Fruit fly (Drosophila melanogaster) whole organism, embryonic: ENCODE measurements around the gene CG6785.

ENCODE experiments used
- Ada2b ChIP-seq: fragments of 200-800 bp; sonication (Bioruptor generic); IDR thresholded peaks from 2 replicates; pipeline ENCODE4 v1.3.6; 2022; ENCODE audit warnings: missing biosample characterization, missing genetic modification characterization
- Adf1 ChIP-seq: fragments of 200-800 bp; sonication (Bioruptor generic); IDR thresholded peaks from 2 replicates; pipeline ENCODE4 v1.3.6; 2022; ENCODE audit warnings: missing biosample characterization, missing genetic modification characterization
- BEAF-32 ChIP-seq: fragments of 200-800 bp; sonication (Bioruptor generic); optimal IDR thresholded peaks from 3 replicates; lab custom pipeline; 2017; ENCODE audit warnings: missing biosample characterization, missing genetic modification characterization, mild to moderate bottlenecking, moderate library complexity, missing genetic modification reagents
- Bteb2 ChIP-seq: fragments of 200-800 bp; sonication (Bioruptor generic); optimal IDR thresholded peaks from 2 replicates; lab custom pipeline; 2016; ENCODE audit warnings: missing biosample characterization, missing genetic modification characterization
- CG10959 ChIP-seq: fragments of 200-800 bp; sonication (Bioruptor generic); IDR thresholded peaks from 2 replicates; pipeline ENCODE4 v1.3.6; 2022; ENCODE audit warnings: missing biosample characterization, missing genetic modification characterization
- CG12104 ChIP-seq: fragments of 200-800 bp; sonication (Bioruptor generic); optimal IDR thresholded peaks from 3 replicates; lab custom pipeline; 2016; ENCODE audit warnings: missing biosample characterization, missing genetic modification characterization
- CG16863 ChIP-seq: fragments of 200-800 bp; sonication (Bioruptor generic); optimal IDR thresholded peaks from 3 replicates; lab custom pipeline; 2016; ENCODE audit warnings: missing biosample characterization, missing genetic modification characterization
- CG2889 ChIP-seq: fragments of 200-800 bp; sonication (Bioruptor generic); IDR thresholded peaks from 3 replicates; pipeline ENCODE4 v1.3.6; 2022; ENCODE audit warnings: missing biosample characterization, missing genetic modification characterization
- CG33213 ChIP-seq: fragments of 200-800 bp; sonication (Bioruptor generic); optimal IDR thresholded peaks from 3 replicates; lab custom pipeline; 2016; ENCODE audit warnings: missing biosample characterization, missing genetic modification characterization
- CG4360 ChIP-seq: fragments of 200-800 bp; sonication (Bioruptor generic); IDR thresholded peaks from 2 replicates; pipeline ENCODE4 v1.3.6; 2022; ENCODE audit warnings: missing biosample characterization, missing genetic modification characterization
- CG4404 ChIP-seq: fragments of 200-800 bp; sonication (Bioruptor generic); IDR thresholded peaks from 2 replicates; pipeline ENCODE4 v1.3.6; 2022; ENCODE audit warnings: missing biosample characterization, missing genetic modification characterization
- CG4617 ChIP-seq: fragments of 200-800 bp; sonication (Bioruptor generic); optimal IDR thresholded peaks from 3 replicates; lab custom pipeline; 2016; ENCODE audit warnings: missing biosample characterization, missing genetic modification characterization, borderline replicate concordance
- CG5245 ChIP-seq: fragments of 200-800 bp; sonication (Bioruptor generic); optimal IDR thresholded peaks from 3 replicates; lab custom pipeline; 2016; ENCODE audit warnings: missing biosample characterization, missing genetic modification characterization
- CG6175 ChIP-seq: fragments of 200-800 bp; sonication (Bioruptor generic); IDR thresholded peaks from 3 replicates; pipeline ENCODE4 v1.3.6; 2022; ENCODE audit warnings: missing biosample characterization, missing genetic modification characterization
- CG6765 ChIP-seq: fragments of 200-800 bp; sonication (Bioruptor generic); optimal IDR thresholded peaks from 3 replicates; lab custom pipeline; 2017; ENCODE audit warnings: missing biosample characterization, mild to moderate bottlenecking, missing genetic modification characterization
- CG7987 ChIP-seq: fragments of 200-800 bp; sonication (Bioruptor generic); optimal IDR thresholded peaks from 2 replicates; lab custom pipeline; 2018; ENCODE audit warnings: missing biosample characterization, mild to moderate bottlenecking, missing genetic modification characterization, moderate library complexity
- CG8765 ChIP-seq: fragments of 200-800 bp; sonication (Bioruptor generic); IDR thresholded peaks from 2 replicates; pipeline ENCODE4 v1.3.6; 2022; ENCODE audit warnings: missing biosample characterization, missing genetic modification characterization
- CG8924 ChIP-seq: fragments of 200-800 bp; optimal IDR thresholded peaks from 3 replicates; lab custom pipeline; 2019; ENCODE audit warnings: missing biosample characterization, mild to moderate bottlenecking, missing genetic modification characterization, moderate library complexity
- CG8944 ChIP-seq: fragments of 200-800 bp; sonication (Bioruptor generic); optimal IDR thresholded peaks from 3 replicates; lab custom pipeline; 2016; ENCODE audit warnings: missing biosample characterization, missing genetic modification characterization
- Camta ChIP-seq: fragments of 200-800 bp; sonication (Bioruptor generic); optimal IDR thresholded peaks from 2 replicates; lab custom pipeline; 2016; ENCODE audit warnings: missing biosample characterization, missing genetic modification characterization
- Doc3 ChIP-seq: fragments of 200-800 bp; sonication (Bioruptor generic); IDR thresholded peaks from 3 replicates; pipeline ENCODE4 v1.3.6; 2022; ENCODE audit warnings: missing biosample characterization, missing genetic modification characterization; ENCODE audit not compliant: partially characterized antibody
- Fer1 ChIP-seq: fragments of 200-800 bp; sonication (Bioruptor generic); optimal IDR thresholded peaks from 2 replicates; lab custom pipeline; 2017; ENCODE audit warnings: missing biosample characterization, mild to moderate bottlenecking, missing genetic modification characterization
- HHEX ChIP-seq: fragments of 200-800 bp; sonication (Bioruptor generic); optimal IDR thresholded peaks from 3 replicates; lab custom pipeline; 2017; ENCODE audit warnings: missing biosample characterization, mild to moderate bottlenecking, missing genetic modification characterization, missing genetic modification reagents
- HLH3B ChIP-seq: fragments of 200-800 bp; sonication (Bioruptor generic); IDR thresholded peaks from 2 replicates; pipeline ENCODE4 v1.3.6; 2022; ENCODE audit warnings: missing biosample characterization, missing genetic modification characterization
- Lim3 ChIP-seq: fragments of 200-800 bp; sonication (Bioruptor generic); IDR thresholded peaks from 2 replicates; pipeline ENCODE4 v1.3.6; 2022; ENCODE audit warnings: missing biosample characterization, missing genetic modification characterization
- NC2α ChIP-seq: fragments of 200-800 bp; sonication (Bioruptor generic); optimal IDR thresholded peaks from 2 replicates; lab custom pipeline; 2016; ENCODE audit warnings: missing biosample characterization, missing genetic modification characterization
- Nf-YA ChIP-seq: fragments of 200-800 bp; sonication (Bioruptor generic); IDR thresholded peaks from 2 replicates; pipeline ENCODE4 v1.3.6; 2022; ENCODE audit warnings: missing biosample characterization, missing genetic modification characterization
- Nf-YB ChIP-seq: fragments of 200-800 bp; sonication (Bioruptor generic); optimal IDR thresholded peaks from 3 replicates; lab custom pipeline; 2019; ENCODE audit warnings: missing biosample characterization, mild to moderate bottlenecking, missing genetic modification characterization, moderate library complexity
- Six4 ChIP-seq: fragments of 200-800 bp; sonication (Bioruptor generic); optimal IDR thresholded peaks from 2 replicates; lab custom pipeline; 2016; ENCODE audit warnings: missing biosample characterization, missing genetic modification characterization
- Trl ChIP-seq, 3 experiments: fragments of >200 bp in 2 of 3; fragments of 200-800 bp in 1 of 3; sonication (Bioruptor generic) in 1 of 3; optimal IDR thresholded peaks; 2 replicates in 1 of 3; 3 replicates in 2 of 3; lab custom pipeline; 2016 to 2017; ENCODE audit warnings: missing biosample characterization in 1 of 3, missing genetic modification characterization in 1 of 3
- bbx ChIP-seq: fragments of 200-800 bp; sonication (Bioruptor generic); IDR thresholded peaks from 2 replicates; pipeline ENCODE4 v1.3.6; 2022; ENCODE audit warnings: missing biosample characterization, missing genetic modification characterization; ENCODE audit not compliant: partially characterized antibody
- br ChIP-seq: fragments of >200 bp; optimal IDR thresholded peaks from 2 replicates; lab custom pipeline; 2017
- cg ChIP-seq: fragments of 200-800 bp; sonication (Bioruptor generic); optimal IDR thresholded peaks from 3 replicates; lab custom pipeline; 2019; ENCODE audit warnings: missing biosample characterization, mild to moderate bottlenecking, missing genetic modification characterization, moderate library complexity
- crc ChIP-seq: fragments of 200-800 bp; sonication (Bioruptor generic); optimal IDR thresholded peaks from 2 replicates; lab custom pipeline; 2016; ENCODE audit warnings: missing biosample characterization, missing genetic modification characterization
- dan ChIP-seq: fragments of 200-800 bp; sonication (Bioruptor generic); IDR thresholded peaks from 2 replicates; pipeline ENCODE4 v1.3.6; 2022; ENCODE audit warnings: missing biosample characterization, missing genetic modification characterization
- disco-r ChIP-seq: fragments of 200-800 bp; sonication (Bioruptor generic); optimal IDR thresholded peaks from 2 replicates; lab custom pipeline; 2016; ENCODE audit warnings: missing biosample characterization, missing genetic modification characterization
- ham ChIP-seq: fragments of 200-800 bp; sonication (Bioruptor generic); IDR thresholded peaks from 2 replicates; pipeline ENCODE4 v1.3.6; 2022; ENCODE audit warnings: missing biosample characterization, missing genetic modification characterization
- ind ChIP-seq: fragments of 200-800 bp; sonication (Bioruptor generic); optimal IDR thresholded peaks from 3 replicates; lab custom pipeline; 2016; ENCODE audit warnings: missing biosample characterization, missing genetic modification characterization
- lilli ChIP-seq: fragments of 200-800 bp; sonication (Bioruptor generic); optimal IDR thresholded peaks from 3 replicates; lab custom pipeline; 2016; ENCODE audit warnings: missing biosample characterization, missing genetic modification characterization
- nerfin-2 ChIP-seq: fragments of 200-800 bp; sonication (Bioruptor generic); IDR thresholded peaks from 2 replicates; pipeline ENCODE4 v1.3.6; 2022; ENCODE audit warnings: missing biosample characterization, missing genetic modification characterization; ENCODE audit not compliant: partially characterized antibody
- psq ChIP-seq: fragments of 200-800 bp; sonication (Bioruptor generic); optimal IDR thresholded peaks from 2 replicates; lab custom pipeline; 2017; ENCODE audit warnings: missing biosample characterization, missing genetic modification characterization
- pum ChIP-seq: fragments of 200-800 bp; sonication (Bioruptor generic); optimal IDR thresholded peaks from 2 replicates; lab custom pipeline; 2016; ENCODE audit warnings: missing biosample characterization, missing genetic modification characterization
- salm ChIP-seq: fragments of 200-800 bp; sonication (Bioruptor generic); optimal IDR thresholded peaks from 2 replicates; lab custom pipeline; 2018; ENCODE audit warnings: missing biosample characterization, mild to moderate bottlenecking, missing genetic modification characterization
- sr ChIP-seq: fragments of 200-800 bp; sonication (Bioruptor generic); IDR thresholded peaks from 3 replicates; pipeline ENCODE4 v1.3.6; 2022; ENCODE audit warnings: missing biosample characterization, missing genetic modification characterization
- ssp ChIP-seq: fragments of 200-800 bp; sonication (Bioruptor generic); IDR thresholded peaks from 2 replicates; pipeline ENCODE4 v1.3.6; 2022; ENCODE audit warnings: missing biosample characterization, missing genetic modification characterization
- tna ChIP-seq: fragments of 200-800 bp; sonication (Bioruptor generic); IDR thresholded peaks from 2 replicates; pipeline ENCODE4 v1.3.6; 2022; ENCODE audit warnings: missing biosample characterization, missing genetic modification characterization; ENCODE audit not compliant: partially characterized antibody
- tup ChIP-seq: fragments of 200-800 bp; sonication (Bioruptor generic); optimal IDR thresholded peaks from 2 replicates; lab custom pipeline; 2016; ENCODE audit warnings: missing biosample characterization, mild to moderate bottlenecking, missing genetic modification characterization, moderate library complexity
- tx ChIP-seq: fragments of 200-800 bp; sonication (Bioruptor generic); optimal IDR thresholded peaks from 2 replicates; lab custom pipeline; 2016; ENCODE audit warnings: missing biosample characterization, missing genetic modification characterization
- unc-4 ChIP-seq: fragments of 200-800 bp; sonication (Bioruptor generic); IDR thresholded peaks from 2 replicates; pipeline ENCODE4 v1.3.6; 2022; ENCODE audit warnings: missing biosample characterization, missing genetic modification characterization; ENCODE audit not compliant: partially characterized antibody

The CG6785 gene

DNA sequence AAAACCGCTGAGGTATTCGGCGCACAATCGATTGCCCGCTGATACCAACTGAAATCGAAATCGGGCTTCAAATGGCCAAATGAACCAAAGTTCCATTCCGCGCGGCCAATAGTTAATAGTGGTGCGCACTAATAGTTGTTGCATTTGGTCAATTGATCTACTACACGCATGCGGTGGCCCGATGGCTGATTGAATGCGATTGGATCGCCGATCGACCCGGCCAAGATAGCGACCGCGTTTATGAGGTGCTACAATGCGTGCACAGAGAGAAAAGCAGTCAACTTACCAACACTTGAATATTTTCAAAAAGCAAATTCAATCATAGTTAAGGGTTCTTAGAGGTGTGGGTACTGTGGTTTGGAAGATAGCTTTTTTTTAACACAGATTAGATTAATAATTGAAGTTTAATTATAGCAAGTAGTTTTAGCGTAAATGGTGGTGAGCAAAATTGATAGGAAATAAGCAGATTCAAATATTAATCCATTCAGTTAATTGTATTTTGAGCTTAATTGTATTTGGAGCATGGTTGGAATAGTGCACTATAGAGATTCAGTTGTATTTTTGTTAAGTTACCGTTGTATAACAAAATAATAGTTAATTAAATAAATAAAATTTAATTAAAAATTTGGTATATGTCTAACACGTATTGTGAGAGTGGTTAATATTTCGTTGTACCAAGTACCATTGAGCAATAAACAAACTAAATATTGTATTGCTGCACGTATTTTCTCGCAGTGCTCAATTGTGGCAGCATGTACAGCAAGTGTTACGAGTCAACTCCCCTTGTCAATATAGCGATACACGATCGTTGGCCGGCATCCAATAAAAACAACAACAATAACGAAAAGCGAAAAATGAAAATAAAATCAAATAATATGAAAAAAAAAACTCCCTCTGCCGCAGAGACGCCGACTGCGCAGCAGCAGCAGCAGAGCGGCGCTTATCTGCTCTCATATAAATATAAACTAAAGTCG lies 18.3 kb downstream of the CG6785 start (continued):
- TF ChIP-seq Doc3 = 0 out of 3 replicates have a peak, but pooled peaks have one; percentile 21
- no peak for TF ChIP-seq pum (GFP tag; lab: Kevin White, UChicago)
- peak; percentile 30 for TF ChIP-seq CG5245 (GFP tag; lab: Kevin White, UChicago)
- peak; percentile 42; the same call in 1 of the 3 replicates for TF ChIP-seq CG6175 (GFP tag; lab: Robert Waterston, UW)
- no peak for TF ChIP-seq crc (GFP tag; lab: Kevin White, UChicago)
- TF ChIP-seq CG8924 = peak; percentile 78
- peak; percentile 15 for TF ChIP-seq CG16863 (GFP tag; lab: Kevin White, UChicago)
- no peak for TF ChIP-seq cg (GFP tag; lab: Kevin White, UChicago)
- peak; percentile 97 for TF ChIP-seq Adf1
- TF ChIP-seq Nf-YA (GFP tag; lab: Robert Waterston, UW) = no peak
- TF ChIP-seq CG33213 (GFP tag; lab: Kevin White, UChicago) = no peak
- peak; percentile 22 for TF ChIP-seq NC2α (GFP tag; lab: Kevin White, UChicago)
- TF ChIP-seq BEAF-32 (GFP tag; lab: Kevin White, UChicago) = peak; percentile 16
- TF ChIP-seq CG6765 (GFP tag; lab: Kevin White, UChicago) = peak; percentile 0
- TF ChIP-seq Trl (optimal IDR thresholded peaks at IDR 0.05; lab: Kevin White, UChicago) = no peak
- no peak for TF ChIP-seq Trl (GFP tag; optimal IDR thresholded peaks at IDR 0.05; lab: Kevin White, UChicago)
- no peak for TF ChIP-seq nerfin-2 (GFP tag; lab: Robert Waterston, UW)
- TF ChIP-seq Camta = no peak
- no peak for TF ChIP-seq tna
- peak; percentile 37 for TF ChIP-seq CG8944
- TF ChIP-seq tup (GFP tag; lab: Kevin White, UChicago) = no peak
- TF ChIP-seq ind (GFP tag; lab: Kevin White, UChicago) = peak; percentile 38
- no peak for TF ChIP-seq Ada2b (GFP tag; lab: Robert Waterston, UW)
- TF ChIP-seq lilli (GFP tag; lab: Kevin White, UChicago) = peak; percentile 50
- TF ChIP-seq tx (GFP tag; lab: Kevin White, UChicago) = peak; percentile 11
- no peak for TF ChIP-seq CG4617 (GFP tag; lab: Kevin White, UChicago)
- no peak for TF ChIP-seq sr (GFP tag; lab: Robert Waterston, UW)
- no peak for TF ChIP-seq Fer1
- no peak for TF ChIP-seq psq
- TF ChIP-seq CG7987 (GFP tag; lab: Kevin White, UChicago) = no peak
- TF ChIP-seq Six4 (GFP tag; lab: Kevin White, UChicago) = peak; percentile 44
- TF ChIP-seq CG8765 (GFP tag; lab: Robert Waterston, UW) = no peak
- TF ChIP-seq HLH3B = no peak
- no peak for TF ChIP-seq ham
- peak; percentile 62 for TF ChIP-seq CG4360 (GFP tag; lab: Robert Waterston, UW)
- TF ChIP-seq HHEX (GFP tag; lab: Kevin White, UChicago) = peak; percentile 60
- no peak for TF ChIP-seq bbx
- TF ChIP-seq CG10959 (GFP tag; lab: Robert Waterston, UW) = no peak
- TF ChIP-seq Lim3 (GFP tag; lab: Robert Waterston, UW) = peak; percentile 35; the same call in 1 of the 2 replicates
- no peak for TF ChIP-seq dan
- no peak for TF ChIP-seq br (lab: Kevin White, UChicago)
- TF ChIP-seq salm (tag; lab: Kevin White, UChicago) = no peak
- no peak; the same call in 1 of the 2 replicates for TF ChIP-seq unc-4
- TF ChIP-seq Bteb2 (GFP tag; lab: Kevin White, UChicago) = peak; percentile 10
- TF ChIP-seq CG12104 (GFP tag; lab: Kevin White, UChicago) = peak; percentile 36
- TF ChIP-seq CG4404 (GFP tag; lab: Robert Waterston, UW) = no peak
- no peak for TF ChIP-seq ssp (GFP tag; lab: Robert Waterston, UW)
- peak; percentile 44 for TF ChIP-seq Nf-YB
- 0 out of 3 replicates have a peak, but pooled peaks have one; percentile 31 for TF ChIP-seq CG2889
- no peak for TF ChIP-seq disco-r (GFP tag; lab: Kevin White, UChicago)
